Fruit fly (Drosophila melanogaster) whole organism, prepupa: ENCODE results near the gene CG12531.
A peak's percentile ranks its signal among the peaks of the same experiment; 100 is the strongest.

Experiments
- Blimp-1 ChIP-seq: fragments of 200-800 bp; sonication (Bioruptor generic); optimal IDR thresholded peaks from 3 replicates; lab custom pipeline; 2017; ENCODE audit warnings: missing biosample characterization, missing genetic modification characterization, mild to moderate bottlenecking, moderate library complexity, missing genetic modification reagents
- CG10631 ChIP-seq: fragments of 200-800 bp; sonication (Bioruptor generic); optimal IDR thresholded peaks from 2 replicates; lab custom pipeline; 2016; ENCODE audit warnings: missing biosample characterization, missing genetic modification characterization
- CG11294 ChIP-seq: fragments of 200-800 bp; sonication (Bioruptor generic); IDR thresholded peaks from 2 replicates; pipeline ENCODE4 v1.3.6; 2022; ENCODE audit warnings: missing biosample characterization, missing genetic modification characterization
- CG11762 ChIP-seq: fragments of 200-800 bp; sonication (Bioruptor generic); optimal IDR thresholded peaks from 3 replicates; lab custom pipeline; 2016; ENCODE audit warnings: missing biosample characterization, missing genetic modification characterization; ENCODE audit not compliant: insufficient read depth
- CG1621 ChIP-seq: fragments of 200-800 bp; sonication (Bioruptor generic); optimal IDR thresholded peaks from 3 replicates; lab custom pipeline; 2018; ENCODE audit warnings: missing biosample characterization, mild to moderate bottlenecking, missing genetic modification characterization
- CG16779 ChIP-seq: fragments of 200-800 bp; sonication (Bioruptor generic); optimal IDR thresholded peaks from 3 replicates; lab custom pipeline; 2017; ENCODE audit warnings: missing biosample characterization, mild to moderate bottlenecking, missing genetic modification characterization
- CG3032 ChIP-seq: fragments of 200-800 bp; optimal IDR thresholded peaks from 2 replicates; lab custom pipeline; 2019; ENCODE audit warnings: missing biosample characterization, mild to moderate bottlenecking, missing genetic modification characterization, moderate library complexity
- CG31627 ChIP-seq: fragments of 200-800 bp; sonication (Bioruptor generic); optimal IDR thresholded peaks from 3 replicates; lab custom pipeline; 2016; ENCODE audit warnings: missing biosample characterization, missing genetic modification characterization
- CG34406 ChIP-seq: fragments of 200-800 bp; sonication (Bioruptor generic); optimal IDR thresholded peaks from 3 replicates; lab custom pipeline; 2016; ENCODE audit warnings: missing biosample characterization, missing genetic modification characterization
- CG3919 ChIP-seq: fragments of 200-800 bp; sonication (Bioruptor generic); optimal IDR thresholded peaks from 3 replicates; lab custom pipeline; 2016; ENCODE audit warnings: missing biosample characterization, missing genetic modification characterization
- CG4318 ChIP-seq: fragments of 200-800 bp; sonication (Bioruptor generic); optimal IDR thresholded peaks from 3 replicates; lab custom pipeline; 2017; ENCODE audit warnings: missing biosample characterization, mild to moderate bottlenecking, missing genetic modification characterization
- CG6276 ChIP-seq: fragments of 200-800 bp; sonication (Bioruptor generic); optimal IDR thresholded peaks from 2 replicates; lab custom pipeline; 2017; ENCODE audit warnings: missing biosample characterization, mild to moderate bottlenecking, missing genetic modification characterization
- CG6792 ChIP-seq: fragments of 200-800 bp; sonication (Bioruptor generic); optimal IDR thresholded peaks from 3 replicates; lab custom pipeline; 2016; ENCODE audit warnings: missing biosample characterization, missing genetic modification characterization
- CG6854 ChIP-seq: fragments of 200-800 bp; sonication (Bioruptor generic); optimal IDR thresholded peaks from 2 replicates; lab custom pipeline; 2017; ENCODE audit warnings: missing biosample characterization, mild to moderate bottlenecking, missing genetic modification characterization
- CG7368 ChIP-seq: fragments of 200-800 bp; sonication (Bioruptor generic); optimal IDR thresholded peaks from 3 replicates; lab custom pipeline; 2016; ENCODE audit warnings: missing biosample characterization, missing genetic modification characterization
- CG9139 ChIP-seq: fragments of 200-800 bp; sonication (Bioruptor generic); optimal IDR thresholded peaks from 3 replicates; lab custom pipeline; 2017; ENCODE audit warnings: missing biosample characterization, mild to moderate bottlenecking, missing genetic modification characterization
- Eip75B ChIP-seq: fragments of 200-800 bp; sonication (Bioruptor generic); optimal IDR thresholded peaks from 3 replicates; lab custom pipeline; 2016; ENCODE audit warnings: missing biosample characterization, missing genetic modification characterization
- Eip78C ChIP-seq: fragments of 200-800 bp; sonication (Bioruptor generic); peaks from one replicate; lab custom pipeline; 2016; ENCODE audit warnings: missing biosample characterization, missing genetic modification characterization
- Ets21C ChIP-seq: fragments of 200-800 bp; sonication (Bioruptor generic); optimal IDR thresholded peaks from 3 replicates; lab custom pipeline; 2016; ENCODE audit warnings: missing biosample characterization, missing genetic modification characterization
- Ets96B ChIP-seq: fragments of 200-800 bp; optimal IDR thresholded peaks from 2 replicates; lab custom pipeline; 2019; ENCODE audit warnings: missing biosample characterization, mild to moderate bottlenecking, missing genetic modification characterization, moderate library complexity
- Gug ChIP-seq: fragments of 200-800 bp; sonication (Bioruptor generic); IDR thresholded peaks from 2 replicates; pipeline ENCODE4 v1.3.6; 2022; ENCODE audit warnings: missing biosample characterization, missing genetic modification characterization
- Hr39 ChIP-seq: fragments of 200-800 bp; sonication (Bioruptor generic); optimal IDR thresholded peaks from 2 replicates; lab custom pipeline; 2016; ENCODE audit warnings: missing biosample characterization, missing genetic modification characterization
- Lpt ChIP-seq: fragments of 200-800 bp; sonication (Bioruptor generic); optimal IDR thresholded peaks from 3 replicates; lab custom pipeline; 2016; ENCODE audit warnings: missing biosample characterization, missing genetic modification characterization
- OdsH ChIP-seq: fragments of 200-800 bp; sonication (Bioruptor generic); optimal IDR thresholded peaks from 3 replicates; lab custom pipeline; 2016; ENCODE audit warnings: missing biosample characterization, missing genetic modification characterization
- Sox14 ChIP-seq: fragments of 200-800 bp; sonication (Bioruptor generic); optimal IDR thresholded peaks from 3 replicates; lab custom pipeline; 2016; ENCODE audit warnings: missing biosample characterization, missing genetic modification characterization
- achi ChIP-seq: fragments of 200-800 bp; sonication (Bioruptor generic); optimal IDR thresholded peaks from 3 replicates; lab custom pipeline; 2016; ENCODE audit warnings: missing biosample characterization, missing genetic modification characterization
- cyc ChIP-seq: fragments of 200-800 bp; sonication (Bioruptor generic); optimal IDR thresholded peaks from 3 replicates; lab custom pipeline; 2016; ENCODE audit warnings: missing biosample characterization, missing genetic modification characterization
- dsx ChIP-seq: fragments of 200-800 bp; optimal IDR thresholded peaks from 3 replicates; lab custom pipeline; 2019; ENCODE audit warnings: missing biosample characterization, mild to moderate bottlenecking, missing genetic modification characterization, moderate library complexity; ENCODE audit not compliant: poor library complexity, severe bottlenecking
- eg ChIP-seq: fragments of 200-800 bp; sonication (Bioruptor generic); IDR thresholded peaks from 3 replicates; pipeline ENCODE4 v1.3.6; 2022; ENCODE audit warnings: missing biosample characterization, missing genetic modification characterization
- fd59A ChIP-seq: fragments of 200-800 bp; sonication (Bioruptor generic); optimal IDR thresholded peaks from 2 replicates; lab custom pipeline; 2017; ENCODE audit warnings: missing biosample characterization, mild to moderate bottlenecking, missing genetic modification characterization, missing genetic modification reagents
- fd85E ChIP-seq: fragments of 200-800 bp; sonication (Bioruptor generic); optimal IDR thresholded peaks from 3 replicates; lab custom pipeline; 2016; ENCODE audit warnings: missing biosample characterization, missing genetic modification characterization
- fkh ChIP-seq: fragments of 200-800 bp; sonication (Bioruptor generic); optimal IDR thresholded peaks from 3 replicates; lab custom pipeline; 2017; ENCODE audit warnings: missing biosample characterization, mild to moderate bottlenecking, missing genetic modification characterization, moderate library complexity
- lz ChIP-seq: fragments of 200-800 bp; sonication (Bioruptor generic); optimal IDR thresholded peaks from 3 replicates; lab custom pipeline; 2016; ENCODE audit warnings: missing biosample characterization, missing genetic modification characterization
- net ChIP-seq: fragments of 200-800 bp; sonication (Bioruptor generic); optimal IDR thresholded peaks from 3 replicates; lab custom pipeline; 2016; ENCODE audit warnings: missing biosample characterization, missing genetic modification characterization
- spab ChIP-seq: fragments of 200-800 bp; sonication (Bioruptor generic); optimal IDR thresholded peaks from 2 replicates; lab custom pipeline; 2017; ENCODE audit warnings: missing biosample characterization, mild to moderate bottlenecking, missing genetic modification characterization, missing genetic modification reagents
- ss ChIP-seq, 2 experiments: fragments of 200-800 bp; sonication (Bioruptor generic); optimal IDR thresholded peaks; 2 replicates in 1 of 2; 3 replicates in 1 of 2; lab custom pipeline; 2017 to 2018; ENCODE audit warnings: mild to moderate bottlenecking in 2 of 2, missing biosample characterization in 2 of 2, missing genetic modification characterization in 2 of 2, moderate library complexity in 1 of 2
- svp ChIP-seq: fragments of 200-800 bp; sonication (Bioruptor generic); peaks from one replicate; lab custom pipeline; 2016; ENCODE audit warnings: missing biosample characterization, missing genetic modification characterization
- topi ChIP-seq: fragments of 200-800 bp; sonication (Bioruptor generic); optimal IDR thresholded peaks from 3 replicates; lab custom pipeline; 2016; ENCODE audit warnings: missing biosample characterization, missing genetic modification characterization
- vri ChIP-seq: fragments of 200-800 bp; sonication (Bioruptor generic); optimal IDR thresholded peaks from 3 replicates; lab custom pipeline; 2016; ENCODE audit warnings: missing biosample characterization, mild to moderate bottlenecking, missing genetic modification characterization

Gene CG12531

DNA sequence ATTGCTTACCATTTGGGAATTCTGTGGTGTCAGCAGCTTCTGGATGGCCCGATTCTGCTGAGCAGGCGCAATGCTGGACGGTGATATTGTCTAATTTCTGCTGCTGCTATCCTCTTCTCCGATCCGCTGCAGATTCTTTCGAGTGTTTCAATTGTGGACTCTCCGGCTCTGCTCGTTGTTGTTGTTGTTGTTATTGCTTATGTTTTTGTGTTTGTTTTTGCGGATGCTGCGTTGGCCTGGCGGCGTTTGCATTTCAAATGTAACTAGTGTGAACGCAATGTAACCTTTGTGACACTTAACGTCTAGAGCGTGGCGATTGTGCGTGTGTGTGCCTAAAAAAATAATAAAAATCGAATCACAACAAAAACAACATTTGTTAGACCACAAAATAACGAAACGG is 6.8 kb upstream of the CG12531 start:
- TF ChIP-seq CG1621 (no peak), CG11294 (no peak), CG9139 (no peak), CG4318 (no peak), Blimp-1 (GFP tag; lab: Kevin White, UChicago) (no peak), Lpt (GFP tag; lab: Kevin White, UChicago) (no peak), CG6792 (no peak), CG3919 (no peak), CG7368 (GFP tag; lab: Kevin White, UChicago) (no peak), CG6854 (GFP tag; lab: Kevin White, UChicago) (no peak), CG3032 (tag; lab: Kevin White, UChicago) (no peak), eg (no peak), achi (no peak), Gug (GFP tag; lab: Robert Waterston, UW) (no peak)

DNA sequence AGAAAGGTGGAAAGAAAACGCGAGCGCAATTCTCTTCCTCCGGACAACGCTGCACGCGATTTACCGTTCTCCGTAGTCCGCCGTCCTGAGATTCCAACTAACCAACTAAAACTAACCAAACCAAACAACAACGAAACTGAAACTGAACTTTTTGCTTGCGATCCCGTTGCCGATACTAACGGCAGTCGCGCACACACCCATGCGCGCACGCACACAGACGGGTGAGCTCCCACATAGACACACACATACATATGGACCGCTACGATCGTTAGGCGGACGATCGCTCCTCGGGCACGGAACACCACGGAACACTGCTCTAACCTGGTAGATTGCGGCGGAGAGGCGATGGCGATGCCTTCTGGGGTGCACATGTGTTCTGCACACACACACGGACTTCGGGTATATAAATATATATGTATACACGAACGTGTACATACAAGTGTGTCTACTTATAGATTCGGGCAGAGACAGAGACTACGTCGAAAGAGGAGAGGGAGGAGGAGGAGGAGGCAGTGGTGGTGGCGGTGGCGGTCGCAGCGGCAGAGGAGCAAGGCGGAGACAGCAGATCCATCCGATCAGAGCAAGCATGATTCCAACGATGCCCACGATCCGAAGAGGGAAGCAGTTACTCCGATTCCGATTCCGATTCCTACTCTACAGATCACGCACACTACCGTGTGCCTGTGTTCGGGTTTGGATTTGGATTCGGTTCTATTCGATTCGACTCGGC is 5.7 kb upstream of the CG12531 start, which contains the start of gene meso18E:
meso18E (minus strand) TSS at position 148 of the 730 bp plus-strand sequence.
- peak; percentile 40 for TF ChIP-seq Eip78C (GFP tag; lab: Kevin White, UChicago)
- TF ChIP-seq svp, result peak; percentile 79
- 0 out of 3 replicates have a peak, but pooled peaks have one; percentile 7 for TF ChIP-seq eg
- no peak for TF ChIP-seq CG34406 (GFP tag; lab: Kevin White, UChicago)
- TF ChIP-seq Sox14 (GFP tag; lab: Kevin White, UChicago), result no peak

DNA sequence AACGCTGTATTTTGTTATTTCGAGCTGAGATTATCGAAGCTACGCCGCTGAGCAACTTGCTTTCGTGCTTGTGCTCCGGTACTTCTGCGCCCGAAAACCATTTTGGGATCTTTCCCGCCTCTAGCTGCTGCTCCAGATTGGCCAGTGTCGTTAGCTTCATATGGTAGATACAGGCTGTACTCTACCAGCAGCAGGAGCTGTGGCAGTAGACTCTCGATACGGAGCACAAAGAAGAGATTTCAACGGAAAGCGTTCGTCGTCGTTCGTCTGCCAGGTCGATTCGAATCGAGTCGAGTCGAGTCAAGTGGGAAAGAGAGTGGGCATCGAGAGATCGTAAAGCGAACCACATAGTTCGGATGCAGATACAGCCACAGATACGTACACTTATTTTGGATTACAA is 3.9 kb upstream of the CG12531 start:
- TF ChIP-seq fd85E (GFP tag; lab: Kevin White, UChicago) (no peak), Hr39 (GFP tag; lab: Kevin White, UChicago) (no peak), OdsH (no peak), Ets96B (tag; lab: Kevin White, UChicago) (no peak), dsx (GFP tag; lab: Kevin White, UChicago) (no peak), svp (peak; percentile 71), lz (no peak)
- TF ChIP-seq, all 60 proteins: peak for 1

DNA sequence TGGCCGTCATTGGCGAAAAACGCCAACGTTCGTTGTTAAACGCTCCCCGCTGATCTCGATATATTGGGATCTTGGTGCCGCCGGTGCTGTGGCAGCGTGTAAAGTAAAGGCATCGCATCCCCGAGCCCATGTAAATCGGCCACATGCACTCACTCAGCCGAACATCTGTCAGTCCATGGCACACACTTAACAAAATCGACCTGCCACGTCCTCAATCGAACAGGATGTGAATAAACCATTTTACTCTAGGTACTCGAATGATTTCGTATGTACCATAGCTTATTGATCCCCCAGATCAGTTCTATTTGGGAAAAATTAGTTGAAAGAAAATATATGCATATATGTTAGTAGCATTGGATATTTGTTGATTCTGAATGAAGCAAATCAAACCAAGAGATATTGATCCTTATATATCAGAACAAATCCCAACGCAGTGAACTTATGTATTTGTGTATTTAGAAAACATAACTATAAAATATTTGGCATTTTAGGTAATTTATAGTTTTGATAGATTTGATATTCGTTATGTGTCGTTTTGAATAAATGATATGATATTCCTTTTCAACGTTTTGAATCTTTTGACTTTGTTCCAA is 2.3 kb upstream of the CG12531 start:
- TF ChIP-seq CG3919 (no peak), Ets21C (no peak), CG10631 (GFP tag; lab: Kevin White, UChicago) (peak; percentile 5), svp (peak; percentile 45), Eip78C (GFP tag; lab: Kevin White, UChicago) (peak; percentile 40), CG31627 (GFP tag; lab: Kevin White, UChicago) (no peak), vri (GFP tag; lab: Kevin White, UChicago) (no peak)

DNA sequence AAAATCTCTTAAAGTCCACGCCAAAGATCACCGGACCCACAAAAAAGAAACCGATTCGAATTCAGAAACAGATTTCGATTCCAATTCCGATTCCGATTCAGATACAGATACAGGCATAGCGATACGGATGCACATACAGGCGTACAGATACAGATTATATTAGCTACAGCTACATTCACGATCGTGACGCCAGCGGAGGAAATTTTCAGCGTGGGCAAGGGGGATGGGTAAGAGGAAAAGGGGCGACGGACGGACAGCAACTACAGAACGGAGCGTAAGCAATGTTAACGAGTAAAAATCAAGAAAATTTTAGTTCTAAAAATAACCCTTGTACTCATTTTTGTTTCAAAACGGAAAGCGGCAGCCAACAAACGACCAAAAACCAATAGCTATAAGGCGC is 1.7 kb upstream of the CG12531 start:
- peak; percentile 17 for TF ChIP-seq svp
- TF ChIP-seq ss (GFP tag; optimal IDR thresholded peaks at IDR 0.05; lab: Kevin White, UChicago), result no peak

DNA sequence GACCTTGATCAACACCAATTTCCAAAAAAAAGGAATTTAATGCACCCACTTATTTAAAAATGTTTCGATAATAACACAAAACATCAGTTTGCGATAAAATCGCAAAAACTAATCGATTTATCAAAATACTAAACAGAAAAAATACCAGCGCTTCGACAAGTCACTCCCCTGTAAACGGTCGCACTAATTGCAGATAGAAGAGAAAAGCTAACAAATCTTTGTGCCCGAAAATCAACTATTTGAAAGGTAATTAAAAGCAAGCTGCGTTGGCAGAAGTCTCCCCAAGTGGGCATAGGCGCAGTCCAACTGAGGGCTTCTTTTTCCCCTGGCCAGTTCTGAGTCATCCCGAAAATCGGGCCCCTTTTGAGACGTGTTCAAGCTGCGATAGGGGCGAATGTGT is 12.1 kb downstream of the CG12531 start, which contains the start of gene AP-1-2beta:
AP-1-2beta (plus strand) TSS at position 161 of the 400 bp plus-strand sequence.
- TF ChIP-seq Eip75B (no peak), CG6276 (GFP tag; lab: Kevin White, UChicago) (no peak), CG16779 (tag; lab: Kevin White, UChicago) (no peak), CG7368 (GFP tag; lab: Kevin White, UChicago) (no peak), cyc (GFP tag; lab: Kevin White, UChicago) (no peak), CG1621 (no peak), fkh (GFP tag; lab: Kevin White, UChicago) (no peak), OdsH (no peak), CG6854 (GFP tag; lab: Kevin White, UChicago) (no peak), CG11762 (GFP tag; lab: Kevin White, UChicago) (no peak), achi (no peak), CG3032 (tag; lab: Kevin White, UChicago) (no peak), spab (no peak), topi (GFP tag; lab: Kevin White, UChicago) (no peak), net (GFP tag; lab: Kevin White, UChicago) (no peak), fd59A (GFP tag; lab: Kevin White, UChicago) (no peak)
- TF ChIP-seq, all 60 proteins: peak for 0
